Fruit fly (Drosophila melanogaster) whole organism, embryonic: ENCODE data around the gene CG32590.

Source experiments
- CG12104 ChIP-seq: fragments of 200-800 bp; sonication (Bioruptor generic); optimal IDR thresholded peaks from 3 replicates; lab custom pipeline; 2016; ENCODE audit warnings: missing biosample characterization, missing genetic modification characterization
- CG1832 ChIP-seq: fragments of 200-800 bp; sonication (Bioruptor generic); optimal IDR thresholded peaks from 2 replicates; lab custom pipeline; 2017; ENCODE audit warnings: missing biosample characterization, mild to moderate bottlenecking, missing genetic modification characterization, inconsistent platforms
- CG9817 ChIP-seq: fragments of 200-800 bp; sonication (Bioruptor generic); optimal IDR thresholded peaks from 2 replicates; lab custom pipeline; 2018; ENCODE audit warnings: missing biosample characterization, mild to moderate bottlenecking, missing genetic modification characterization, moderate library complexity
- Camta ChIP-seq: fragments of 200-800 bp; sonication (Bioruptor generic); optimal IDR thresholded peaks from 2 replicates; lab custom pipeline; 2016; ENCODE audit warnings: missing biosample characterization, missing genetic modification characterization
- ERR ChIP-seq: fragments of 200-800 bp; sonication (Bioruptor generic); optimal IDR thresholded peaks from 2 replicates; lab custom pipeline; 2016; ENCODE audit warnings: missing biosample characterization, missing genetic modification characterization
- HLH3B ChIP-seq: fragments of 200-800 bp; sonication (Bioruptor generic); IDR thresholded peaks from 2 replicates; pipeline ENCODE4 v1.3.6; 2022; ENCODE audit warnings: missing biosample characterization, missing genetic modification characterization
- Hr78 ChIP-seq, 2 experiments: fragments of 200-800 bp in 1 of 2; fragments of >200 bp in 1 of 2; sonication (Bioruptor generic) in 1 of 2; optimal IDR thresholded peaks; 2 replicates each; lab custom pipeline; 2017 to 2019; ENCODE audit warnings: missing biosample characterization in 2 of 2, missing genetic modification characterization in 2 of 2, mild to moderate bottlenecking in 1 of 2, moderate library complexity in 1 of 2
- Lpt ChIP-seq: fragments of >200 bp; optimal IDR thresholded peaks from 2 replicates; lab custom pipeline; 2018; ENCODE audit warnings: missing biosample characterization, missing genetic modification characterization
- ash1 ChIP-seq: fragments of 200-800 bp; sonication (Bioruptor generic); optimal IDR thresholded peaks from 2 replicates; lab custom pipeline; 2018; ENCODE audit warnings: missing biosample characterization, mild to moderate bottlenecking, missing genetic modification characterization
- ato ChIP-seq: fragments of 200-800 bp; sonication (Bioruptor generic); IDR thresholded peaks from 2 replicates; pipeline ENCODE4 v1.3.6; 2022; ENCODE audit warnings: missing biosample characterization, missing genetic modification characterization; ENCODE audit not compliant: partially characterized antibody
- crol ChIP-seq: fragments of 200-800 bp; sonication (Bioruptor generic); IDR thresholded peaks from 2 replicates; pipeline ENCODE4 v1.3.6; 2022; ENCODE audit warnings: missing biosample characterization, missing genetic modification characterization
- insv ChIP-seq, 2 experiments: fragments of 200-800 bp; sonication (Bioruptor generic); optimal IDR thresholded peaks; 3 replicates each; lab custom pipeline; 2016 to 2018; ENCODE audit warnings: missing biosample characterization in 2 of 2, missing genetic modification characterization in 2 of 2
- tna ChIP-seq: fragments of 200-800 bp; sonication (Bioruptor generic); IDR thresholded peaks from 2 replicates; pipeline ENCODE4 v1.3.6; 2022; ENCODE audit warnings: missing biosample characterization, missing genetic modification characterization; ENCODE audit not compliant: partially characterized antibody

DNA sequence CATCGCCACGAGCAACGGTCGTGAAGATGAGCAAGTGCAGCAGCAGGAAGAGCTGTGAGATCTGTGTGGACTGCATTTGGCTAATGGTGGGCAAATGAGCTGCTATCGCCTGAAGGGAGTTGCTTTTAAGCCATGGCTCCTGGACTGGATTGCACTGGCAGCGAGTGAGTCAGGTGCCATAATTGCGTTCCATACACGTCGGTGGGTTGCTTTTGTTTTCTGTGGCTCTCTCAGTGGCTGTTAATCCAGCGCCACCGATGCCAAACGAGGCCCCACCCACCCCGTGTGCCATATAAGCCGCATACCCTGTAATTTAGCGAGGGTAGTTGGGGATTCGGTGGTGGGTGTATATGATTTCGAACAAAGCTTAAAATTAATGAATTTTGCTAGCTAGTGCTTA is 5.8 kb upstream of the CG32590 start, which contains the start of gene CG12539:
- TF ChIP-seq ERR (GFP tag; lab: Kevin White, UChicago) (no peak), ato (GFP tag; lab: Robert Waterston, UW) (no peak), ash1 (GFP tag; lab: Kevin White, UChicago) (no peak), insv (GFP tag; optimal IDR thresholded peaks at IDR 0.05; lab: Kevin White, UChicago) (no peak), Hr78 (GFP tag; optimal IDR thresholded peaks at IDR 0.05; lab: Kevin White, UChicago) (no peak), crol (no peak), CG9817 (no peak), CG12104 (GFP tag; lab: Kevin White, UChicago) (no peak), HLH3B (GFP tag; lab: Robert Waterston, UW) (no peak), tna (GFP tag; lab: Robert Waterston, UW) (no peak), CG1832 (GFP tag; lab: Kevin White, UChicago) (no peak), Lpt (no peak), Camta (GFP tag; lab: Kevin White, UChicago) (no peak)
